Fruit fly (Drosophila melanogaster) whole organism, embryonic: ENCODE data around the gene CG5515.

Experiments used
- ATbp ChIP-seq: fragments of 200-800 bp; sonication (Bioruptor generic); optimal IDR thresholded peaks from 2 replicates; lab custom pipeline; 2017; ENCODE audit warnings: missing biosample characterization, mild to moderate bottlenecking, missing genetic modification characterization, missing genetic modification reagents
- Awh ChIP-seq: fragments of 200-800 bp; sonication (Bioruptor generic); IDR thresholded peaks from 2 replicates; pipeline ENCODE4, ENCODE4 v1.3.6; 2022; ENCODE audit warnings: missing biosample characterization, missing genetic modification characterization
- B-H1 ChIP-seq: fragments of 200-800 bp; sonication (Bioruptor generic); IDR thresholded peaks from 3 replicates; pipeline ENCODE4 v1.3.6; 2022; ENCODE audit warnings: missing biosample characterization, missing genetic modification characterization
- CG10267 ChIP-seq: fragments of 200-800 bp; sonication (Bioruptor generic); optimal IDR thresholded peaks from 2 replicates; lab custom pipeline; 2018; ENCODE audit warnings: missing biosample characterization, mild to moderate bottlenecking, missing genetic modification characterization, moderate library complexity
- CG10543 ChIP-seq: fragments of 200-800 bp; sonication (Bioruptor generic); optimal IDR thresholded peaks from 3 replicates; lab custom pipeline; 2017; ENCODE audit warnings: missing biosample characterization, mild to moderate bottlenecking, missing genetic modification characterization, moderate library complexity
- CG11723 ChIP-seq: fragments of 200-800 bp; sonication (Bioruptor generic); optimal IDR thresholded peaks from 2 replicates; lab custom pipeline; 2017; ENCODE audit warnings: missing biosample characterization, mild to moderate bottlenecking, missing genetic modification characterization
- CG13894 ChIP-seq: fragments of 200-800 bp; sonication (Bioruptor generic); optimal IDR thresholded peaks from 3 replicates; lab custom pipeline; 2018; ENCODE audit warnings: missing biosample characterization, mild to moderate bottlenecking, missing genetic modification characterization, moderate library complexity
- CG14014 ChIP-seq: fragments of 200-800 bp; sonication (Bioruptor generic); IDR thresholded peaks from 2 replicates; pipeline ENCODE4 v1.3.6; 2022; ENCODE audit warnings: missing biosample characterization, missing genetic modification characterization
- CG17612 ChIP-seq: fragments of 200-800 bp; sonication (Bioruptor generic); IDR thresholded peaks from 2 replicates; pipeline ENCODE4 v1.3.6; 2022; ENCODE audit warnings: missing biosample characterization, missing genetic modification characterization
- CG18011 ChIP-seq: fragments of 200-800 bp; sonication (Bioruptor generic); optimal IDR thresholded peaks from 2 replicates; lab custom pipeline; 2017; ENCODE audit warnings: missing biosample characterization, missing genetic modification characterization, mild to moderate bottlenecking, moderate library complexity, missing genotype
- CG18599 ChIP-seq: fragments of 200-800 bp; sonication (Bioruptor generic); optimal IDR thresholded peaks from 3 replicates; lab custom pipeline; 2017; ENCODE audit warnings: missing biosample characterization, missing genetic modification characterization, mild to moderate bottlenecking, moderate library complexity, missing genetic modification reagents
- CG2712 ChIP-seq: fragments of 200-800 bp; optimal IDR thresholded peaks from 3 replicates; lab custom pipeline; 2019; ENCODE audit warnings: missing biosample characterization, mild to moderate bottlenecking, missing genetic modification characterization, moderate library complexity
- CG31441 ChIP-seq: fragments of 200-800 bp; sonication (Bioruptor generic); IDR thresholded peaks from 2 replicates; pipeline ENCODE4 v1.3.6; 2022; ENCODE audit warnings: missing biosample characterization, missing genetic modification characterization
- CG34376 ChIP-seq: fragments of 200-800 bp; sonication (Bioruptor generic); optimal IDR thresholded peaks from 2 replicates; lab custom pipeline; 2018; ENCODE audit warnings: missing biosample characterization, mild to moderate bottlenecking, missing genetic modification characterization
- CG3726 ChIP-seq: fragments of 200-800 bp; sonication (Bioruptor generic); IDR thresholded peaks from 3 replicates; pipeline ENCODE4, ENCODE4 v1.3.6; 2022; ENCODE audit warnings: missing biosample characterization, missing genetic modification characterization
- CG4360 ChIP-seq: fragments of 200-800 bp; sonication (Bioruptor generic); IDR thresholded peaks from 2 replicates; pipeline ENCODE4 v1.3.6; 2022; ENCODE audit warnings: missing biosample characterization, missing genetic modification characterization
- CG6689 ChIP-seq: fragments of 200-800 bp; sonication (Bioruptor generic); IDR thresholded peaks from 2 replicates; pipeline ENCODE4 v1.3.6; 2022; ENCODE audit warnings: missing biosample characterization, missing genetic modification characterization
- CG7786 ChIP-seq: fragments of 200-800 bp; sonication (Bioruptor generic); optimal IDR thresholded peaks from 2 replicates; lab custom pipeline; 2016; ENCODE audit warnings: missing biosample characterization, missing genetic modification characterization
- D ChIP-seq, 2 experiments: fragments of 200-800 bp in 1 of 2; fragments of >200 bp in 1 of 2; sonication (Bioruptor generic) in 1 of 2; optimal IDR thresholded peaks; 2 replicates in 1 of 2; 3 replicates in 1 of 2; lab custom pipeline; 2017; ENCODE audit warnings: mild to moderate bottlenecking in 1 of 2, missing biosample characterization in 1 of 2, missing genetic modification characterization in 1 of 2, missing genetic modification reagents in 1 of 2
- Dek ChIP-seq: fragments of 200-800 bp; sonication (Bioruptor generic); optimal IDR thresholded peaks from 3 replicates; lab custom pipeline; 2019; ENCODE audit warnings: missing biosample characterization, mild to moderate bottlenecking, missing genetic modification characterization, moderate library complexity
- Dref ChIP-seq: fragments of 200-800 bp; sonication (Bioruptor generic); IDR thresholded peaks from 2 replicates; pipeline ENCODE4 v1.3.6; 2022; ENCODE audit warnings: missing biosample characterization, missing genetic modification characterization
- H2.0 ChIP-seq: fragments of 200-800 bp; sonication (Bioruptor generic); IDR thresholded peaks from 2 replicates; pipeline ENCODE4 v1.3.6; 2022; ENCODE audit warnings: missing biosample characterization, missing genetic modification characterization
- HLHmδ ChIP-seq: fragments of 200-800 bp; sonication (Bioruptor generic); optimal IDR thresholded peaks from 2 replicates; lab custom pipeline; 2018; ENCODE audit warnings: missing biosample characterization, mild to moderate bottlenecking, missing genetic modification characterization, moderate library complexity
- Hey ChIP-seq: fragments of 200-800 bp; sonication (Bioruptor generic); optimal IDR thresholded peaks from 3 replicates; lab custom pipeline; 2018; ENCODE audit warnings: missing biosample characterization, mild to moderate bottlenecking, missing genetic modification characterization
- Max ChIP-seq: fragments of 200-800 bp; sonication (Bioruptor generic); optimal IDR thresholded peaks from 2 replicates; lab custom pipeline; 2016; ENCODE audit warnings: missing biosample characterization, mild to moderate bottlenecking, missing genetic modification characterization
- Poxn ChIP-seq: fragments of 200-800 bp; sonication (Bioruptor generic); IDR thresholded peaks from 2 replicates; pipeline ENCODE4 v1.3.6; 2022; ENCODE audit warnings: missing biosample characterization, missing genetic modification characterization
- Rfx ChIP-seq: fragments of 200-800 bp; sonication (Bioruptor generic); IDR thresholded peaks from 2 replicates; pipeline ENCODE4 v1.3.6; 2022; ENCODE audit warnings: missing biosample characterization, missing genetic modification characterization
- Stat92E ChIP-seq, 3 experiments: fragments of >200 bp in 2 of 3; fragments of 200-800 bp in 1 of 3; sonication (Bioruptor generic) in 1 of 3; optimal IDR thresholded peaks; 2 replicates each; lab custom pipeline; 2017 to 2019; ENCODE audit warnings: missing biosample characterization in 3 of 3, missing genetic modification characterization in 3 of 3, mild to moderate bottlenecking in 1 of 3, moderate library complexity in 1 of 3
- ap ChIP-seq: fragments of 200-800 bp; sonication (Bioruptor generic); IDR thresholded peaks from 2 replicates; pipeline ENCODE4 v1.3.6; 2022; ENCODE audit warnings: missing biosample characterization, missing genetic modification characterization
- ara ChIP-seq: fragments of 200-800 bp; sonication (Bioruptor generic); IDR thresholded peaks from 2 replicates; pipeline ENCODE4 v1.3.6; 2022; ENCODE audit warnings: missing biosample characterization, missing genetic modification characterization
- corto ChIP-seq: fragments of 200-800 bp; sonication (Bioruptor generic); optimal IDR thresholded peaks from 2 replicates; lab custom pipeline; 2016; ENCODE audit warnings: missing biosample characterization, mild to moderate bottlenecking, missing genetic modification characterization, moderate library complexity
- croc ChIP-seq: fragments of 200-800 bp; sonication (Bioruptor generic); conservative IDR thresholded peaks from 3 replicates; pipeline ENCODE4 v1.3.6; 2022; ENCODE audit warnings: missing biosample characterization, missing genetic modification characterization
- ems ChIP-seq: fragments of 200-800 bp; sonication (Bioruptor generic); optimal IDR thresholded peaks from 3 replicates; lab custom pipeline; 2016; ENCODE audit warnings: missing biosample characterization, missing genetic modification characterization
- ewg ChIP-seq: fragments of 200-800 bp; sonication (Bioruptor generic); optimal IDR thresholded peaks from 3 replicates; lab custom pipeline; 2017; ENCODE audit warnings: mild to moderate bottlenecking, missing biosample characterization, missing genetic modification reagents, missing genetic modification characterization
- hth ChIP-seq: fragments of >200 bp; optimal IDR thresholded peaks from 2 replicates; lab custom pipeline; 2017; ENCODE audit warnings: inconsistent platforms
- lilli ChIP-seq: fragments of 200-800 bp; sonication (Bioruptor generic); optimal IDR thresholded peaks from 3 replicates; lab custom pipeline; 2016; ENCODE audit warnings: missing biosample characterization, missing genetic modification characterization
- pan ChIP-seq, 4 experiments: fragments of >200 bp in 3 of 4; fragments of 200-800 bp in 1 of 4; sonication (Bioruptor generic) in 1 of 4; optimal IDR thresholded peaks in 3 of 4; IDR thresholded peaks in 1 of 4; 2 replicates each; pipeline versions ENCODE4 v1.3.6 to Lab custom; 2017 to 2022; ENCODE audit warnings: missing biosample characterization in 2 of 4, missing genetic modification characterization in 2 of 4, mixed read lengths in 1 of 4
- pfk ChIP-seq: fragments of 200-800 bp; sonication (Bioruptor generic); optimal IDR thresholded peaks from 2 replicates; lab custom pipeline; 2018; ENCODE audit warnings: missing biosample characterization, mild to moderate bottlenecking, missing genetic modification characterization, moderate library complexity
- prd ChIP-seq, 3 experiments: fragments of >200 bp in 2 of 3; fragments of 200-800 bp in 1 of 3; sonication (Bioruptor generic) in 1 of 3; optimal IDR thresholded peaks in 2 of 3; IDR thresholded peaks in 1 of 3; 2 replicates in 2 of 3; 3 replicates in 1 of 3; pipeline versions ENCODE4 v1.3.6 to Lab custom; 2017 to 2022; ENCODE audit warnings: missing biosample characterization in 1 of 3, missing genetic modification characterization in 1 of 3
- pros ChIP-seq: fragments of 200-800 bp; sonication (Bioruptor generic); optimal IDR thresholded peaks from 3 replicates; lab custom pipeline; 2019; ENCODE audit warnings: missing biosample characterization, mild to moderate bottlenecking, missing genetic modification characterization, moderate library complexity
- row ChIP-seq: fragments of 200-800 bp; sonication (Bioruptor generic); IDR thresholded peaks from 3 replicates; pipeline ENCODE4 v1.3.6; 2022; ENCODE audit warnings: missing biosample characterization, missing genetic modification characterization
- sc ChIP-seq, 3 experiments: fragments of >200 bp in 2 of 3; fragments of 200-800 bp in 1 of 3; sonication (Bioruptor generic) in 1 of 3; optimal IDR thresholded peaks; 2 replicates in 2 of 3; 3 replicates in 1 of 3; lab custom pipeline; 2017; ENCODE audit warnings: mild to moderate bottlenecking in 1 of 3, missing biosample characterization in 1 of 3, missing genetic modification characterization in 1 of 3, missing genetic modification reagents in 1 of 3
- sima ChIP-seq: fragments of 200-800 bp; sonication (Bioruptor generic); optimal IDR thresholded peaks from 2 replicates; lab custom pipeline; 2016; ENCODE audit warnings: missing biosample characterization, missing genetic modification characterization
- so ChIP-seq: fragments of 200-800 bp; sonication (Bioruptor generic); IDR thresholded peaks from 3 replicates; pipeline ENCODE4 v1.3.6; 2022; ENCODE audit warnings: missing biosample characterization, missing genetic modification characterization
- tup ChIP-seq: fragments of 200-800 bp; sonication (Bioruptor generic); optimal IDR thresholded peaks from 2 replicates; lab custom pipeline; 2016; ENCODE audit warnings: missing biosample characterization, mild to moderate bottlenecking, missing genetic modification characterization, moderate library complexity
- vfl ChIP-seq: fragments of 200-800 bp; sonication (Bioruptor generic); optimal IDR thresholded peaks from 2 replicates; lab custom pipeline; 2016; ENCODE audit warnings: missing biosample characterization, missing genetic modification characterization
- zen ChIP-seq: fragments of 200-800 bp; sonication (Bioruptor generic); optimal IDR thresholded peaks from 3 replicates; lab custom pipeline; 2018; ENCODE audit warnings: missing biosample characterization, mild to moderate bottlenecking, missing genetic modification characterization, moderate library complexity
- zen2 ChIP-seq: fragments of 200-800 bp; sonication (Bioruptor generic); IDR thresholded peaks from 3 replicates; pipeline ENCODE4 v1.3.6; 2022; ENCODE audit warnings: missing biosample characterization, missing genetic modification characterization; ENCODE audit not compliant: partially characterized antibody

Gene CG5515

dm6 chr3R:24169362-24169761, 19.3 kb downstream of the CG5515 start, which contains the start of gene CG5510 (continued):
- TF ChIP-seq CG10543 (GFP tag; lab: Kevin White, UChicago), result peak; percentile 34
- TF ChIP-seq CG18599 (GFP tag; lab: Kevin White, UChicago), result no peak
- no peak for TF ChIP-seq so (GFP tag; lab: Robert Waterston, UW)
- TF ChIP-seq ewg, result peak; percentile 27
- TF ChIP-seq CG13894 (tag; lab: Kevin White, UChicago), result peak; percentile 62
- no peak for TF ChIP-seq CG11723
- TF ChIP-seq prd (optimal IDR thresholded peaks at IDR 0.05; lab: Kevin White, UChicago), result no peak
- TF ChIP-seq prd (GFP tag; IDR thresholded peaks at IDR 0.05; lab: Robert Waterston, UW), result peak; percentile 33; the same call in 2 of the 3 replicates
- peak; percentile 76 for TF ChIP-seq CG2712
- no peak for TF ChIP-seq Hey (tag; lab: Kevin White, UChicago)
- TF ChIP-seq Dref (GFP tag; lab: Robert Waterston, UW), result peak; percentile 100
- no peak for TF ChIP-seq Poxn
- TF ChIP-seq zen (tag; lab: Kevin White, UChicago), result peak; percentile 66
- no peak for TF ChIP-seq tup
- peak; percentile 70 for TF ChIP-seq lilli
- TF ChIP-seq Stat92E (GFP tag; optimal IDR thresholded peaks at IDR 0.05; lab: Kevin White, UChicago), result peak in 1 of 3 experiments; percentile 42
- peak; percentile 28; the same call in 1 of the 2 replicates for TF ChIP-seq ap (GFP tag; lab: Robert Waterston, UW)
- TF ChIP-seq H2.0, result no peak
- TF ChIP-seq pfk (GFP tag; lab: Kevin White, UChicago), result peak; percentile 7
- no peak for TF ChIP-seq pan (optimal IDR thresholded peaks at IDR 0.05; lab: Kevin White, UChicago)
- TF ChIP-seq pan (GFP tag; optimal IDR thresholded peaks at IDR 0.05 in 1 of 2, IDR thresholded peaks at IDR 0.05 in 1 of 2), result peak in 1 of 2 experiments; percentile 53
- peak; percentile 97 for TF ChIP-seq zen2 (GFP tag; lab: Robert Waterston, UW)
- TF ChIP-seq ATbp (GFP tag; lab: Kevin White, UChicago), result no peak
- TF ChIP-seq CG31441 (GFP tag; lab: Robert Waterston, UW), result peak; percentile 91
- no peak for TF ChIP-seq hth (lab: Kevin White, UChicago)
- no peak for TF ChIP-seq sima (GFP tag; lab: Kevin White, UChicago)
- peak; percentile 54 for TF ChIP-seq Max (GFP tag; lab: Kevin White, UChicago)
- peak; percentile 59 for TF ChIP-seq CG10267
- peak; percentile 32 for TF ChIP-seq Dek (tag; lab: Kevin White, UChicago)
- peak; percentile 81 for TF ChIP-seq Rfx
- no peak for TF ChIP-seq ara (GFP tag; lab: Robert Waterston, UW)
- no peak for TF ChIP-seq pros (GFP tag; lab: Kevin White, UChicago)
- TF ChIP-seq corto (GFP tag; lab: Kevin White, UChicago), result no peak
- peak; percentile 83 for TF ChIP-seq row (GFP tag; lab: Robert Waterston, UW)
- no peak for TF ChIP-seq HLHmδ (GFP tag; lab: Kevin White, UChicago)
- TF ChIP-seq CG3726 (GFP tag; lab: Robert Waterston, UW), result no peak
- no peak for TF ChIP-seq sc (optimal IDR thresholded peaks at IDR 0.05; lab: Kevin White, UChicago)
- no peak for TF ChIP-seq sc (GFP tag; optimal IDR thresholded peaks at IDR 0.05; lab: Kevin White, UChicago)
- no peak for TF ChIP-seq Awh (GFP tag; lab: Robert Waterston, UW)
- TF ChIP-seq CG14014 (GFP tag; lab: Robert Waterston, UW), result peak; percentile 33; the same call in 1 of the 2 replicates
- no peak for TF ChIP-seq CG17612 (GFP tag; lab: Robert Waterston, UW)
- TF ChIP-seq B-H1 (GFP tag; lab: Robert Waterston, UW), result no peak
- peak; percentile 71 for TF ChIP-seq ems (GFP tag; lab: Kevin White, UChicago)
- no peak for TF ChIP-seq D (optimal IDR thresholded peaks at IDR 0.05; lab: Kevin White, UChicago)
- TF ChIP-seq D (GFP tag; optimal IDR thresholded peaks at IDR 0.05; lab: Kevin White, UChicago), result no peak
- no peak for TF ChIP-seq CG18011
- no peak for TF ChIP-seq CG6689 (GFP tag; lab: Robert Waterston, UW)
- peak; percentile 52 for TF ChIP-seq vfl (GFP tag; lab: Kevin White, UChicago)
- peak; percentile 22 for TF ChIP-seq CG34376 (GFP tag; lab: Kevin White, UChicago)
- no peak for TF ChIP-seq CG4360 (GFP tag; lab: Robert Waterston, UW)
- TF ChIP-seq croc (GFP tag; lab: Robert Waterston, UW), result no peak
- peak; percentile 25 for TF ChIP-seq CG7786 (GFP tag; lab: Kevin White, UChicago)
